Worm (Caenorhabditis elegans): ENCODE data around the gene srv-2.

ce11 chrII:10570302-10570701, 31.8 kb downstream of the srv-2 start, which contains the start of gene txt-13:
- TF ChIP-seq zag-1 (tag; optimal IDR thresholded peaks at IDR 0.05) (no peak), lin-39 (tag; optimal IDR thresholded peaks at IDR 0.05) (no peak), nhr-11 (tag; optimal IDR thresholded peaks at IDR 0.05) (no peak), elt-1 (tag; optimal IDR thresholded peaks at IDR 0.05) (no peak), mdl-1 (tag; optimal IDR thresholded peaks at IDR 0.05) (no peak), nhr-28 (tag; optimal IDR thresholded peaks at IDR 0.05) (no peak), nfya-1 (tag; optimal IDR thresholded peaks at IDR 0.05; ENCODE audit: insufficient read depth) (no peak), ama-1 (optimal IDR thresholded peaks at IDR 0.05) (no peak)

Measured in whole organism, L3 larva.